Worm (Caenorhabditis elegans): ENCODE results near the gene F32D8.7.

The F32D8.7 gene

ce11 chrV:10929511-10929910 is 31.3 kb downstream of the F32D8.7 start, which contains the start of gene F58B4.3:
TSS of gene F58B4.3 (plus strand) at chrV:10929811.
- TF ChIP-seq ztf-4 (tag; optimal IDR thresholded peaks at IDR 0.05) = no peak
- TF ChIP-seq lsy-12 (tag; optimal IDR thresholded peaks at IDR 0.05) = no peak
- no peak for TF ChIP-seq snpc-4 (tag; optimal IDR thresholded peaks at IDR 0.05)
- no peak for TF ChIP-seq unc-62 (GFP tag; optimal IDR thresholded peaks at IDR 0.05)
- TF ChIP-seq ceh-9 (tag; optimal IDR thresholded peaks at IDR 0.05) = no peak
- no peak for TF ChIP-seq sea-2 (GFP tag; optimal IDR thresholded peaks at IDR 0.05)
- no peak for TF ChIP-seq nhr-12 (tag; optimal IDR thresholded peaks at IDR 0.05)
- no peak for TF ChIP-seq elt-1 (tag; optimal IDR thresholded peaks at IDR 0.05)
- no peak for TF ChIP-seq hmg-11 (tag; optimal IDR thresholded peaks at IDR 0.05)
- TF ChIP-seq skn-1 (tag; optimal IDR thresholded peaks at IDR 0.05) = no peak

- TF ChIP-seq aly-2 (tag; optimal IDR thresholded peaks at IDR 0.05) = no peak
- TF ChIP-seq elt-2 (tag; optimal IDR thresholded peaks at IDR 0.05) = no peak
- TF ChIP-seq eor-1 (tag; optimal IDR thresholded peaks at IDR 0.05) = no peak
- TF ChIP-seq zag-1 (tag; optimal IDR thresholded peaks at IDR 0.05) = no peak
- TF ChIP-seq ceh-9 (tag; optimal IDR thresholded peaks at IDR 0.05) = no peak
- TF ChIP-seq fkh-2 (tag; optimal IDR thresholded peaks at IDR 0.05) = no peak
- no peak for TF ChIP-seq pqm-1 (tag; optimal IDR thresholded peaks at IDR 0.05)
- no peak for TF ChIP-seq nhr-77 (tag; optimal IDR thresholded peaks at IDR 0.05)
- no peak for TF ChIP-seq hmg-11 (tag; optimal IDR thresholded peaks at IDR 0.05)
- TF ChIP-seq nhr-43 (tag; optimal IDR thresholded peaks at IDR 0.05; ENCODE audit: poor library complexity, severe bottlenecking) = no peak
- TF ChIP-seq unc-39 (tag; optimal IDR thresholded peaks at IDR 0.05) = no peak
- TF ChIP-seq egl-5 (tag; optimal IDR thresholded peaks at IDR 0.05) = no peak
- TF ChIP-seq jun-1 (tag; optimal IDR thresholded peaks at IDR 0.05) = no peak
- TF ChIP-seq egl-27 (tag; optimal IDR thresholded peaks at IDR 0.05) = no peak
- TF ChIP-seq R02D3.7 (tag; optimal IDR thresholded peaks at IDR 0.05) = no peak
- no peak for TF ChIP-seq unc-62 (GFP tag; optimal IDR thresholded peaks at IDR 0.05)
- TF ChIP-seq pha-4 (tag; optimal IDR thresholded peaks at IDR 0.05) = no peak
Observed at ce11 chrV:10931189-10931588, 33.0 kb downstream of the F32D8.7 start, which contains the start of gene scvp-1. TSS of gene scvp-1 (minus strand) at chrV:10931289.

ce11 chrV:10932411-10932810 is 34.2 kb downstream of the F32D8.7 start, which contains the start of gene F58B4.5:
TSS of gene F58B4.5 (plus strand) at chrV:10932693.
- no peak for TF ChIP-seq ceh-82 (tag; optimal IDR thresholded peaks at IDR 0.05)
- TF ChIP-seq pqm-1 (tag; optimal IDR thresholded peaks at IDR 0.05) = peak; percentile 29
- no peak for TF ChIP-seq R02D3.7 (tag; optimal IDR thresholded peaks at IDR 0.05)
- peak; percentile 94 for TF ChIP-seq elt-2 (tag; optimal IDR thresholded peaks at IDR 0.05)

ce11 chrV:10936681-10937080 is 38.4 kb downstream of the F32D8.7 start, which contains the start of gene F17C11.12:
TSS of gene F17C11.12 (minus strand) at chrV:10936920.
- TF ChIP-seq snpc-4 (tag; optimal IDR thresholded peaks at IDR 0.05) = no peak
- peak; percentile 91 for TF ChIP-seq elt-2 (tag; optimal IDR thresholded peaks at IDR 0.05)
- no peak for TF ChIP-seq ceh-28 (tag; optimal IDR thresholded peaks at IDR 0.05)
- no peak for TF ChIP-seq daf-12 (tag; optimal IDR thresholded peaks at IDR 0.05)
- no peak for TF ChIP-seq sea-2 (GFP tag; optimal IDR thresholded peaks at IDR 0.05)
- TF ChIP-seq nhr-237 (tag; optimal IDR thresholded peaks at IDR 0.05) = no peak
- peak; percentile 86 for TF ChIP-seq pqm-1 (tag; optimal IDR thresholded peaks at IDR 0.05)
- TF ChIP-seq mdl-1 (tag; optimal IDR thresholded peaks at IDR 0.05) = no peak
- TF ChIP-seq elt-1 (tag; optimal IDR thresholded peaks at IDR 0.05) = no peak
- TF ChIP-seq ztf-4 (tag; optimal IDR thresholded peaks at IDR 0.05) = no peak

ce11 chrV:10937294-10937693 is 39.1 kb downstream of the F32D8.7 start:
- TF ChIP-seq nhr-67 (tag; optimal IDR thresholded peaks at IDR 0.05) = no peak
- peak; percentile 42 for TF ChIP-seq nhr-43 (tag; optimal IDR thresholded peaks at IDR 0.05; ENCODE audit: poor library complexity, severe bottlenecking)
- peak; percentile 58 for TF ChIP-seq nhr-23 (tag; optimal IDR thresholded peaks at IDR 0.05)
- no peak for TF ChIP-seq nhr-77 (tag; optimal IDR thresholded peaks at IDR 0.05)
- no peak for TF ChIP-seq ztf-4 (tag; optimal IDR thresholded peaks at IDR 0.05)
- TF ChIP-seq elt-3 (tag; optimal IDR thresholded peaks at IDR 0.05) = no peak
- no peak for TF ChIP-seq nfya-1 (tag; optimal IDR thresholded peaks at IDR 0.05; ENCODE audit: insufficient read depth)
- no peak for TF ChIP-seq nhr-25 (tag; optimal IDR thresholded peaks at IDR 0.05)
- TF ChIP-seq mdl-1 (tag; optimal IDR thresholded peaks at IDR 0.05) = no peak
- TF ChIP-seq hmg-11 (tag; optimal IDR thresholded peaks at IDR 0.05) = no peak
- TF ChIP-seq nhr-237 (tag; optimal IDR thresholded peaks at IDR 0.05) = no peak
- no peak for TF ChIP-seq R02D3.7 (tag; optimal IDR thresholded peaks at IDR 0.05)
- no peak for TF ChIP-seq mml-1 (tag; optimal IDR thresholded peaks at IDR 0.05)
- TF ChIP-seq skn-1 (tag; optimal IDR thresholded peaks at IDR 0.05) = no peak
- no peak for TF ChIP-seq lin-39 (tag; optimal IDR thresholded peaks at IDR 0.05)
- TF ChIP-seq nhr-28 (tag; optimal IDR thresholded peaks at IDR 0.05) = no peak
- TF ChIP-seq fos-1 (tag; optimal IDR thresholded peaks at IDR 0.05) = no peak
- TF ChIP-seq fkh-10 (GFP tag; optimal IDR thresholded peaks at IDR 0.05) = peak; percentile 85
- TF ChIP-seq unc-62 (GFP tag; optimal IDR thresholded peaks at IDR 0.05) = no peak
- TF ChIP-seq ceh-16 (tag; optimal IDR thresholded peaks at IDR 0.05) = no peak
- no peak for TF ChIP-seq tbx-2 (tag; optimal IDR thresholded peaks at IDR 0.05)
- TF ChIP-seq nhr-11 (tag; optimal IDR thresholded peaks at IDR 0.05) = peak; percentile 37
- no peak for TF ChIP-seq nhr-76 (tag; optimal IDR thresholded peaks at IDR 0.05)
- no peak for TF ChIP-seq nhr-12 (tag; optimal IDR thresholded peaks at IDR 0.05)
- TF ChIP-seq eor-1 (tag; optimal IDR thresholded peaks at IDR 0.05) = no peak
- no peak for TF ChIP-seq egl-27 (tag; optimal IDR thresholded peaks at IDR 0.05)
- no peak for TF ChIP-seq pha-4 (tag; optimal IDR thresholded peaks at IDR 0.05)
- no peak for TF ChIP-seq ceh-9 (tag; optimal IDR thresholded peaks at IDR 0.05)
- TF ChIP-seq ceh-28 (tag; optimal IDR thresholded peaks at IDR 0.05) = no peak
- no peak for TF ChIP-seq fkh-2 (tag; optimal IDR thresholded peaks at IDR 0.05)
